Worm (Caenorhabditis elegans) whole organism, L4 larva: ENCODE results near the gene ZK154.6.

Source experiments
- ceh-62 ChIP-seq: sonication (generic microtip); optimal IDR thresholded peaks from 2 replicates; lab custom pipeline; 2017; ENCODE audit warnings: missing biosample characterization, missing genetic modification characterization
- fos-1 ChIP-seq: fragments of 150-350 bp; optimal IDR thresholded peaks from 2 replicates; lab custom pipeline; 2014; ENCODE audit warnings: missing biosample characterization, missing genetic modification characterization
- nhr-10 ChIP-seq: fragments of 150-350 bp; optimal IDR thresholded peaks from 2 replicates; lab custom pipeline; 2014; ENCODE audit warnings: missing biosample characterization, missing genetic modification characterization
- pha-4 ChIP-seq, 2 experiments: fragments of 150-350 bp in 1 of 2; fragments of 200-800 bp in 1 of 2; sonication (Bioruptor generic) in 1 of 2; IDR thresholded peaks in 1 of 2; optimal IDR thresholded peaks in 1 of 2; 2 replicates each; pipeline versions ENCODE4 v1.3.6 to Lab custom; 2014 to 2022; ENCODE audit warnings: missing genetic modification characterization in 2 of 2, missing genetic modification reagents in 2 of 2, missing biosample characterization in 1 of 2, missing compliant biosample characterization in 1 of 2
- unc-39 ChIP-seq: sonication (generic microtip); optimal IDR thresholded peaks from 2 replicates; lab custom pipeline; 2017; ENCODE audit warnings: missing biosample characterization, missing genetic modification characterization

ce11 chrX:7798248-7799020, 5.1 kb upstream of the ZK154.6 start, which contains the start of gene adm-4:
- TF ChIP-seq ceh-62 (no peak), nhr-10 (tag; lab: Kevin White, UChicago) (no peak), unc-39 (tag; lab: Kevin White, UChicago) (no peak), fos-1 (no peak), pha-4 (GFP tag; IDR thresholded peaks at IDR 0.05; lab: Robert Waterston, UW) (no peak), pha-4 (tag; optimal IDR thresholded peaks at IDR 0.05; lab: Kevin White, UChicago) (no peak)
